Worm (Caenorhabditis elegans): ENCODE results near the gene F33G12.7.
A peak's percentile ranks its signal among the peaks of the same experiment; 100 is the strongest.

F33G12.7 gene

ce11 chrII:4994939-4995338 is 45.5 kb downstream of the F33G12.7 start, which contains the start of gene rnh-1.0:
Gene rnh-1.0 (plus strand): TSS chrII:4995327.
- no peak for TF ChIP-seq cebp-1 (GFP tag; IDR thresholded peaks at IDR 0.05)
- TF ChIP-seq cebp-1 (tag; optimal IDR thresholded peaks at IDR 0.05), result peak; percentile 37
- TF ChIP-seq K11D2.4 (GFP tag; IDR thresholded peaks at IDR 0.05), result no peak

DNA sequence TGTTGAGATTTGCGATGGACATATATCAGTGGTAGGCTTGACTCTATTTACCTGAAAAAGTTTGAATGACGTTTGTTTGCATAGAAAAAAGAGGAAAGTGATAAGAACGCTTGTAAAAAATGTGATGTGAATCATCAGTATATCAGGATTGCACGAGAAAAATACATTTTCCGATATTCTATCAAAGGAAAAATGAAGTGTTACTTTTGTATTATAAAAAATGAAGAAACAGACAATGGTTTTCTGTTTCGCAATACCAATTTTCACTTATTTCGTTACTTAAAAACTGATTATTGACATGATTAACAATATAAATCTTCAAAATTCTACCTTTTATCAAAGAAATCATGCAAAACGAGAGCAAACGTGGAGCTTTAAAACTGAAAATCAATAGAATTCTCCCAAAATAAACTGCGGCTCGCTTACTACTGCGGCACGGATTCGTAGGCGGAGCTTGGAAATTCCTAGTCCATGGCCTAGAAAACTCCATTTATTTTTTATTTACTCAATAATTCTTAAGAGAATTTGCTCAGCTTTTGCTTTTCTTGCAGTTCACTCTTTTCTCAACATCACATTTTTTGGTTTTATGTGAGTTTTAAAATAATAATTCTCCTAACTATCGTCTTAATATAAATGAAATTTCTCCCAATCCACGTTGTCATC is 46.8 kb downstream of the F33G12.7 start, which contains the start of the genes eif-1 and vps-24:
TSS of gene eif-1 (minus strand) at position 51 of the 663 bp plus-strand sequence.
TSS of gene vps-24 (plus strand) at position 469 of the 663 bp plus-strand sequence.
- TF ChIP-seq F22D6.2 (tag; optimal IDR thresholded peaks at IDR 0.05) (no peak), akir-1 (GFP tag; optimal IDR thresholded peaks at IDR 0.05) (no peak), F52B5.7 (tag; optimal IDR thresholded peaks at IDR 0.05) (no peak), ztf-18 (tag; optimal IDR thresholded peaks at IDR 0.05) (no peak), pbrm-1 (GFP tag; IDR thresholded peaks at IDR 0.05) (no peak; the same call in 1 of the 2 replicates), zfh-2 (GFP tag; conservative IDR thresholded peaks at IDR 0.05) (no peak), mcd-1 (GFP tag; IDR thresholded peaks at IDR 0.05) (peak; percentile 42; the same call in 1 of the 2 replicates), lin-54 (GFP tag; optimal IDR thresholded peaks at IDR 0.05) (peak; percentile 5), Y53F4B.3 (GFP tag; IDR thresholded peaks at IDR 0.05) (no peak), egl-18 (GFP tag; IDR thresholded peaks at IDR 0.05) (no peak), lin-35 (GFP tag; optimal IDR thresholded peaks at IDR 0.05) (no peak), nfya-1 (tag; optimal IDR thresholded peaks at IDR 0.05; ENCODE audit: borderline replicate concordance, insufficient read depth) (no peak), snpc-1.1 (tag; optimal IDR thresholded peaks at IDR 0.05; ENCODE audit: insufficient read depth) (no peak), ztf-25 (GFP tag; IDR thresholded peaks at IDR 0.05) (no peak), egl-44 (GFP tag; IDR thresholded peaks at IDR 0.05) (no peak), F57A8.1 (GFP tag; optimal IDR thresholded peaks at IDR 0.05) (no peak), pha-4 (tag; optimal IDR thresholded peaks at IDR 0.05) (no peak), unc-130 (GFP tag; optimal IDR thresholded peaks at IDR 0.05) (peak; percentile 7), Y79H2A.3 (GFP tag; conservative IDR thresholded peaks at IDR 0.05) (no peak), hlh-26 (GFP tag; conservative IDR thresholded peaks at IDR 0.05) (no peak), hmg-1.2 (GFP tag; IDR thresholded peaks at IDR 0.05) (no peak), lir-1 (GFP tag; conservative IDR thresholded peaks at IDR 0.05) (no peak), F10E7.11 (tag; optimal IDR thresholded peaks at IDR 0.05) (no peak), let-526 (GFP tag; IDR thresholded peaks at IDR 0.05) (no peak), Y95B8A.8 (GFP tag; IDR thresholded peaks at IDR 0.05) (no peak), ceh-40 (GFP tag; IDR thresholded peaks at IDR 0.05) (no peak), snpc-1.3 (tag; optimal IDR thresholded peaks at IDR 0.05; ENCODE audit: insufficient read depth) (peak; percentile 42), nhr-80 (tag; optimal IDR thresholded peaks at IDR 0.05) (peak; percentile 26), F37B4.10 (GFP tag; IDR thresholded peaks at IDR 0.05) (no peak), sdz-38 (tag; optimal IDR thresholded peaks at IDR 0.05) (no peak), B0035.1 (tag; optimal IDR thresholded peaks at IDR 0.05) (no peak), B0019.2 (GFP tag; conservative IDR thresholded peaks at IDR 0.05) (peak; percentile 56; the same call in 1 of the 2 replicates), efl-1 (GFP tag; optimal IDR thresholded peaks at IDR 0.05) (no peak), nhr-120 (GFP tag; IDR thresholded peaks at IDR 0.05) (no peak), zim-3 (tag; optimal IDR thresholded peaks at IDR 0.05) (no peak), rcor-1 (GFP tag; IDR thresholded peaks at IDR 0.05) (no peak), nhr-90 (tag; optimal IDR thresholded peaks at IDR 0.05) (no peak), ceh-27 (GFP tag; optimal IDR thresholded peaks at IDR 0.05) (no peak), repo-1 (tag; optimal IDR thresholded peaks at IDR 0.05) (no peak), ets-4 (GFP tag; optimal IDR thresholded peaks at IDR 0.05) (no peak), ztf-28 (GFP tag; IDR thresholded peaks at IDR 0.05) (no peak), K11D2.4 (GFP tag; IDR thresholded peaks at IDR 0.05) (no peak), cebp-1 (GFP tag; IDR thresholded peaks at IDR 0.05) (no peak), cebp-1 (tag; optimal IDR thresholded peaks at IDR 0.05) (peak; percentile 45), nhr-179 (tag; optimal IDR thresholded peaks at IDR 0.05) (no peak), ceh-58 (GFP tag; IDR thresholded peaks at IDR 0.05) (no peak)

Measured in whole organism, young adult.